Worm (Caenorhabditis elegans): ENCODE data around the gene cal-3.

cal-3 gene

ce11 chrIV:3855543-3855942, 20.6 kb upstream of the cal-3 start, which contains the start of gene zag-1:
Gene zag-1 (plus strand): TSS chrIV:3855843.
- no peak for TF ChIP-seq ceh-22 (tag; optimal IDR thresholded peaks at IDR 0.05)
- TF ChIP-seq ceh-30 (tag; optimal IDR thresholded peaks at IDR 0.05): no peak
- TF ChIP-seq ceh-2 (tag; optimal IDR thresholded peaks at IDR 0.05): no peak
- no peak for TF ChIP-seq unc-55 (GFP tag; optimal IDR thresholded peaks at IDR 0.05)
- no peak for TF ChIP-seq ahr-1 (tag; optimal IDR thresholded peaks at IDR 0.05)
- TF ChIP-seq ztf-16 (tag; optimal IDR thresholded peaks at IDR 0.05): no peak
- no peak for TF ChIP-seq F13H6.1 (tag; optimal IDR thresholded peaks at IDR 0.05)
- no peak for TF ChIP-seq K02D7.2 (tag; optimal IDR thresholded peaks at IDR 0.05)
- no peak for TF ChIP-seq madf-2 (tag; optimal IDR thresholded peaks at IDR 0.05)
- no peak for TF ChIP-seq ceh-24 (tag; optimal IDR thresholded peaks at IDR 0.05)
- TF ChIP-seq npax-4 (tag; optimal IDR thresholded peaks at IDR 0.05): no peak
- TF ChIP-seq ceh-34 (tag; optimal IDR thresholded peaks at IDR 0.05): no peak
- TF ChIP-seq tbx-2 (tag; optimal IDR thresholded peaks at IDR 0.05): no peak
- TF ChIP-seq hlh-13 (GFP tag; optimal IDR thresholded peaks at IDR 0.05): no peak
- TF ChIP-seq elt-2 (tag; optimal IDR thresholded peaks at IDR 0.05): no peak

ce11 chrIV:3854606-3855005, 19.6 kb upstream of the cal-3 start:
- TF ChIP-seq hlh-8 (tag; optimal IDR thresholded peaks at IDR 0.05): peak; percentile 21
- TF ChIP-seq ztf-16 (tag; optimal IDR thresholded peaks at IDR 0.05): no peak
- no peak for TF ChIP-seq pros-1 (tag; optimal IDR thresholded peaks at IDR 0.05)
- no peak for TF ChIP-seq fkh-10 (GFP tag; optimal IDR thresholded peaks at IDR 0.05)
- TF ChIP-seq rnt-1 (tag; optimal IDR thresholded peaks at IDR 0.05): peak; percentile 16
- peak; percentile 38 for TF ChIP-seq tbx-2 (tag; optimal IDR thresholded peaks at IDR 0.05)
- TF ChIP-seq ceh-31 (tag; optimal IDR thresholded peaks at IDR 0.05): peak; percentile 33
- TF ChIP-seq sox-4 (tag; optimal IDR thresholded peaks at IDR 0.05): peak; percentile 1
- peak; percentile 22 for TF ChIP-seq hlh-6 (tag; optimal IDR thresholded peaks at IDR 0.05)
- TF ChIP-seq unc-42 (tag; optimal IDR thresholded peaks at IDR 0.05): no peak

ce11 chrIV:3853557-3853956, 18.6 kb upstream of the cal-3 start:
- TF ChIP-seq hlh-30 (tag; optimal IDR thresholded peaks at IDR 0.05; ENCODE audit: insufficient read depth): no peak
- no peak for TF ChIP-seq pag-3 (tag; optimal IDR thresholded peaks at IDR 0.05; ENCODE audit: borderline replicate concordance)
- TF ChIP-seq hlh-8 (tag; optimal IDR thresholded peaks at IDR 0.05): no peak
- TF ChIP-seq T23F11.4 (GFP tag; optimal IDR thresholded peaks at IDR 0.05): no peak
- TF ChIP-seq hlh-6 (tag; optimal IDR thresholded peaks at IDR 0.05): no peak
- no peak for TF ChIP-seq ref-2 (tag; optimal IDR thresholded peaks at IDR 0.05)
- no peak for TF ChIP-seq lim-6 (tag; optimal IDR thresholded peaks at IDR 0.05)
- no peak for TF ChIP-seq nfya-1 (tag; optimal IDR thresholded peaks at IDR 0.05)
- TF ChIP-seq C38D4.7 (GFP tag; optimal IDR thresholded peaks at IDR 0.05): no peak
- TF ChIP-seq ceh-2 (tag; optimal IDR thresholded peaks at IDR 0.05): no peak
- no peak for TF ChIP-seq gmeb-2 (tag; optimal IDR thresholded peaks at IDR 0.05)
- TF ChIP-seq ets-4 (tag; optimal IDR thresholded peaks at IDR 0.05): no peak
- no peak for TF ChIP-seq ttx-3 (tag; optimal IDR thresholded peaks at IDR 0.05)
- TF ChIP-seq elt-4 (tag; optimal IDR thresholded peaks at IDR 0.05): no peak
- TF ChIP-seq eyg-1 (tag; optimal IDR thresholded peaks at IDR 0.05): no peak

- no peak for TF ChIP-seq C38D4.7 (GFP tag; optimal IDR thresholded peaks at IDR 0.05)
Observed at ce11 chrIV:3848985-3849384, 14.0 kb upstream of the cal-3 start.

- TF ChIP-seq npax-4 (tag; optimal IDR thresholded peaks at IDR 0.05) (no peak), ceh-24 (tag; optimal IDR thresholded peaks at IDR 0.05) (no peak), ahr-1 (tag; optimal IDR thresholded peaks at IDR 0.05) (no peak), elt-4 (tag; optimal IDR thresholded peaks at IDR 0.05) (peak; percentile 12), unc-42 (tag; optimal IDR thresholded peaks at IDR 0.05) (peak; percentile 91), ceh-48 (tag; optimal IDR thresholded peaks at IDR 0.05) (no peak), hlh-15 (tag; optimal IDR thresholded peaks at IDR 0.05) (no peak), hlh-30 (tag; optimal IDR thresholded peaks at IDR 0.05; ENCODE audit: insufficient read depth) (no peak), gmeb-2 (tag; optimal IDR thresholded peaks at IDR 0.05) (no peak), ceh-34 (tag; optimal IDR thresholded peaks at IDR 0.05) (peak; percentile 1), unc-86 (tag; optimal IDR thresholded peaks at IDR 0.05) (no peak), C08G9.2 (tag; optimal IDR thresholded peaks at IDR 0.05) (no peak)
Observed at ce11 chrIV:3847489-3847888, 12.5 kb upstream of the cal-3 start.

Measured in whole organism, late embryonic.